Fruit fly (Drosophila melanogaster): ENCODE measurements around the gene CG7655.

CG7655 gene

DNA sequence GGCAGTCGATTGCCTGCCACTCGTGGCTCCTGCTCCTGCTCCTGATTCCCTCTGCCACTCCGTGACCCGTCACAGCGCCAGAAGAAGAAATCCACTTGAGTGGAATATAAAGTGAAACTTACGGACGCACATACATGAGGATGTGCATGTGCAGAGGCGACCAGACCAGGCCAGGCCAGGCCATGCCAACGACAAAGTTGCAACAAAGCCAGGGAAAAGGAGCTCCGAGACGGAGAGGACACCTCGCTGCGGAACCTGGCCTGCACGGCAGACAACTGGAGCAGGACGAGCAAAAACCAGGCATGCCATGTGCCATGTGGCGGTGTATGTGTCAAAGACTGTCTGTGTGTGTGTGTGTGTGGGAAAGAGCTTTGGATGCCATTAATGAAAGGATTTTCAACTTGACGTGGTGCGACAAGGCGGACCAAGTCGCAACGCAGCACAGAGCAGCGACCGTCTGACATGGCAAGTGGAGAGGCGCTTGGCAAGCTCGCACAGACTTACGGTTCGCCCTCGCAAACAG lies 27.2 kb downstream of the CG7655 start:
- TF ChIP-seq Myc (optimal IDR thresholded peaks at IDR 0.05) = no peak

DNA sequence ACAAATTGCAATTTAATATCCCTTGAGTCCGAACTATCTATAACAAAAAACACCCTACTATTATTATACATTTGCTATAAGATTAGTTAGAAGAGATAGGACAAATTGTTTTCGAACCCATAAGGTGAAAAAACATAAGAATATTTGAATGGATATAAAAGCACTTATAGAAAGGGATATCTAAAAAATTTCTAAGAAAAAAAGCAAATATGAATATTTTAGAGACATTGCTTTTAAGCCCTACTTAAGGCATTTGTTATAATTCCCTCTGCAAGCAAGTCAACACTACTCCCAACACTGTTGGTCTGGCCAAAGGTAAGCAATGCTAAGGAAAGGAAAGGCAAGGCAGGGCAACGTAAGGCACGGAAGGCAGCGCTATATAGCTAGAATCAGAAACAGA lies 27.9 kb downstream of the CG7655 start:
- no peak for TF ChIP-seq insv (optimal IDR thresholded peaks at IDR 0.05)

DNA sequence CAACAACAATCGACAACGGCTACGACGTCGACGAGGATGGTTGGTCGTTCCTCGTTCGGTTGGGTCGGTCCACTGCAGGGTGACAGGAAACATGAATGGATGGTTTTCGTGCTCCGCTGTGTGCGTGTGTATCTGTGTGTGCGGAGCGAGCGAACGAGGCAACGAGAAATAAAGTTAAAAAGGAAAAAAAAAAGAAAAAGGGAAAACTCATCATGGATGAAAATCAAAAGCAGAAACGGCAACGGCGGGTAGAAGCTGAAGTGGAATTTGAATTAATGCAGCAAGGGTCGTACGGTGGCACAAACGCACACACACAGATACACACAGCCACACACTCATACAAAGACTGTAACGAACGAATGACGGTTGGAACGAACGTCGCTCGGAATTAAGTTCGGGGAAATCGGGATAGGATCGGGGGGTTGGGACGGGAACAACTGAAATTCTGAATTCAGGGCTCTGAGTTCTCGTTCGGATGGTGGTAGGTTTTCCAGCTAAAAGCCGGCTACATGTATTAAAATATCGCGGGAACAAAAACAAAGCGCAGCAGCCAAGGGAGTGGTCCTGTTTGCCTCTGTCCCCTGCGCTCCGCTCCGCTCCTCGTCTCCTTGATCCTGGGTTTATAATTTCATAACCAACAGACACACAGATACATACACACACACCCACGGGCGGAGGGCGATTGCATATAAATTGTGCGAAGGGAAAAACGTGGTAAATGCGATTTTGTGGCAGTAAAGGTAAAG lies 28.6 kb downstream of the CG7655 start:
- no peak for TF ChIP-seq insv (optimal IDR thresholded peaks at IDR 0.05)
- TF ChIP-seq Myc (optimal IDR thresholded peaks at IDR 0.05) = no peak
- TF ChIP-seq Sin3A (optimal IDR thresholded peaks at IDR 0.05) = no peak
- no peak for TF ChIP-seq ttk (optimal IDR thresholded peaks at IDR 0.05)
- TF ChIP-seq h (optimal IDR thresholded peaks at IDR 0.05) = no peak
- no peak for TF ChIP-seq psq (optimal IDR thresholded peaks at IDR 0.05)

DNA sequence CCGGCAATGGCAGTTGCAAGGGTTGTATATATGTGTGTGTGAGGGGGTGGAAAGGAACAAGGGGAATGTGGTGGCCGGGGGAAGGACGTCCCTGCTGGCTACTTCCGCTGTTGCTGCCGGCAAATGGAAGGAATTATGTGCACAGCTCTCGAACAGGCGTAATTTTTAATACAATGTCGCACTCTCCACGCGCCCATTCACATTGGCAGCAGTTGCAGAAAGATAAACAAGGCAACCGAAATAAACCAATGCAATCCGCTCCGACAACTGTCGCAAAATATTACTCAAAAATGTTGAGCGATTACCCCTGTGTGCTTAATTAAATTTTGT lies 29.1 kb downstream of the CG7655 start:
- TF ChIP-seq psq (optimal IDR thresholded peaks at IDR 0.05) (no peak), insv (optimal IDR thresholded peaks at IDR 0.05) (no peak), h (optimal IDR thresholded peaks at IDR 0.05) (no peak), ttk (optimal IDR thresholded peaks at IDR 0.05) (no peak), Sin3A (optimal IDR thresholded peaks at IDR 0.05) (no peak), Myc (optimal IDR thresholded peaks at IDR 0.05) (no peak)

DNA sequence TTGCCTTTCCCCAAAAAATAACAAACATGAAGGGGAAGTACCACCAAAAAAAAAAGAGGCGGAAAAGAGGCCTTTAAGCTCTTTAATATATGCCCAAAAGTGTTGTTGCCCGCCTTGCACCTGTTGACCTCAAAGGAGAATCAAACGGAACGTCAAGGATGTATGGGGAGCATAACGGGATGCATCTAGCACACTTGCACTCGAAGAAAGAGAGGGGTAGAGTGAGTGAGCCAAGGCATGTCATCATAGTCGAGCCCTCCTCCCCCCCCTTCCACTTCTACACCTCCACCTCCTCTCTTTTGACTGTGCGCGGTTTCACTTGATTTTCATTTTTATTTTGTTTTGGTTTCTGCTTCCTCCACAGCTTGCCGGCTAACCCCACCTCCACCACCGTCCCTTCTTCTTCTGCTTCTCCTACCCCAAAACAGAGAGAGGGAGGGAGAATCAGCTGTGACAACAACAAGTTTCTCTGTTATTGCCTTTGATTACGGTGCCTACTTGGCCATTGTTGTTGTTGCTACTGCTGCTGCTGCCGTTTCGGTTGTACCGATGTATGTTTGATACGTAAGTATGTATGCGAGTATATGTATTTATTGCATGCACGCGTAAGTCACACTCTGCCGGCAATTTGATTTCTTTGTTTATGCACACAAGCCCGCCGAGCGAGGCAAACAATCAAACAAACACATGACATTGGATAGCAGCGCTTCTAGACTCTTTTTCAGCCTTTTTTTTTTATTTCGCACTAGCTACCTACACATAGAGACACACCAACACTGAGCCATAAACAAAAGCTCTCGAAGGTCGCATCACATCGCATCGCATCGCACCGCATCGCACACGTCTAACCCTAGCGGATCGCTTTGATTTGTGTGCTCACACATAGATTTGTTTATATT lies 30.4 kb downstream of the CG7655 start:
- no peak for TF ChIP-seq Myc (optimal IDR thresholded peaks at IDR 0.05)
- TF ChIP-seq insv (optimal IDR thresholded peaks at IDR 0.05) = no peak
- no peak for TF ChIP-seq h (optimal IDR thresholded peaks at IDR 0.05)
- TF ChIP-seq ttk (optimal IDR thresholded peaks at IDR 0.05) = no peak
- no peak for TF ChIP-seq psq (optimal IDR thresholded peaks at IDR 0.05)
- TF ChIP-seq Sin3A (optimal IDR thresholded peaks at IDR 0.05) = no peak

DNA sequence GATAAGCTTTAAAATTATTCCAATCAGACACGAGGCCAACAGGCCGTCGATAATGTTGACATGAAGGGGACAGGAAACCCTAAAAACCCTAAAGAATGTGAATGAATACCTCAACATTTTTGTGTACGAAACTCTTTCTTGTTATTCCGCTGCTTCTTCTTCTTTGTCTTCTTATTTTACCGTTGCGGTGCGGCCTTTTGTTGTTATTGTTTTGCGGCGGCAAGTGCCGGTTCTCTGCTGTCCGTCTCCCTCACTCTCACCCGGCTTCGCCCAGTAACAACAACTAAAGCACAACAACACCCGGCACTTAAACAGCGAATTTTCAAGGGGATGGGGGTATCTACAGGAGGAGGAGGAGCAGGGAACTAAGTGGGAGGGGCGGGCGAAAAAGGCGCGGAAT lies 31.9 kb downstream of the CG7655 start:
- TF ChIP-seq Myc (optimal IDR thresholded peaks at IDR 0.05) = no peak
- TF ChIP-seq psq (optimal IDR thresholded peaks at IDR 0.05) = no peak
- no peak for TF ChIP-seq h (optimal IDR thresholded peaks at IDR 0.05)
- no peak for TF ChIP-seq insv (optimal IDR thresholded peaks at IDR 0.05)
- TF ChIP-seq ttk (optimal IDR thresholded peaks at IDR 0.05) = no peak
- no peak for TF ChIP-seq Sin3A (optimal IDR thresholded peaks at IDR 0.05)

DNA sequence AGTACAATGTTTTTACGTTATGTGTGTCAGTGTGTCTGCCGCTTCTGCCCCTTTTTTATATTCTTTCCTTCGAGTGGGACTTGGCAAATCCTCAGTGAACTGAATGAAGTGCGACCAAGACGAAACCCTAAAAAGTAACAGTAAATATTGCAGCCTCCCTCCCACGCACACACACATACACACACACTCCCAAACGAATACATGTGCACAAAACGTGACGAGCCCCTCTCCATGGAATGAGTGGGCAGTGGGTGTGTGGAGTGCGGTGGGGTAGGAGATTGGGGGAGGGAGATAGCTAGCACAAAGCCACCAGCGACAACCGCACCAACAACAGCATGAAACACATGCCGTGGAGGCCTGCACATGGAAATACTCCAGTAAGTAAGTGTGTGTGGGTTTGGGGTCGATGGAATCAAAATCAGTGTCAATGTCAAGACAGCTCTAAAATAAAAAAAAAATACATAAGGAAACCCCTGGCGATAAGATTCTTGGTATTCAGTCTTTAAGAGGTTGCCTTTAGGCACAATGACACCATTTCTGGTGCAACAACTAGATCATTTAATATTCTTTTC lies 32.4 kb downstream of the CG7655 start:
- no peak for TF ChIP-seq h (optimal IDR thresholded peaks at IDR 0.05)
- TF ChIP-seq psq (optimal IDR thresholded peaks at IDR 0.05) = no peak
- TF ChIP-seq Sin3A (optimal IDR thresholded peaks at IDR 0.05) = no peak
- no peak for TF ChIP-seq insv (optimal IDR thresholded peaks at IDR 0.05)
- TF ChIP-seq Myc (optimal IDR thresholded peaks at IDR 0.05) = no peak
- no peak for TF ChIP-seq ttk (optimal IDR thresholded peaks at IDR 0.05)

DNA sequence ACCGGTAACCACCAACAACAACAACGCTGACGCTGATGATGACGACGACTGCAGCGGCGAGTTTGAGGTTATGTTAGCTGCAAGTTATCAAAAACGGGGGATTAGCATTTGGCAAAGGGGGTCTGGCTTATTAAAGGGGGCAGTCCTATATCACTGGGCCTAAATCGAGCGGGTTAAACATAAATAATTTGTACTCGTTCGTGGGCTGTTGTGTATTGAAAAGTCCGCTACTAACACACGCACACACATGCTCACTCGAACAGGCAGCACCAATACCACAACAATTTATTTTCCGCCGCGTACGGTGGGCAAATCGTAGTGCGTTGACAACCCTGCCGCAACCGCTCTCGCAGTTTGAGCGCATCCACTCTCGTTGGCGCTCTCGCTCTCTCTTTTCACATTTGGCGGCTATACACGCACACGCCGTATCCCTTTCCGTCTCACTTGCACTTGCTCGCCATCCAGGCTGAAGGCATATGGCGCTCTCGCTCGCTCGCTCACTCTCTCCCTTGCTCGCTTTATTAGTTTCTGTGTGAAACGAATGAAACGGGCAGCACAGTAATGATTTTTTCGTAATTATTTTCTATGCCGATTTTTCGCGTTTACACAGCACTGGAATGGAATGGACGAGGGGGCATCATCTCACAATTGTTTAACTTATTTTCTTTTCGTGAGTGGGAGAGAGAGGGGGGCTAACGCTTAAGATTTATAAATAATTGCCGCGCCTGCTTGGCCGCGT lies 34.6 kb downstream of the CG7655 start:
- TF ChIP-seq Sin3A (optimal IDR thresholded peaks at IDR 0.05) (no peak), Myc (optimal IDR thresholded peaks at IDR 0.05) (no peak), h (optimal IDR thresholded peaks at IDR 0.05) (no peak), ttk (optimal IDR thresholded peaks at IDR 0.05) (no peak), insv (optimal IDR thresholded peaks at IDR 0.05) (no peak), psq (optimal IDR thresholded peaks at IDR 0.05) (no peak)

DNA sequence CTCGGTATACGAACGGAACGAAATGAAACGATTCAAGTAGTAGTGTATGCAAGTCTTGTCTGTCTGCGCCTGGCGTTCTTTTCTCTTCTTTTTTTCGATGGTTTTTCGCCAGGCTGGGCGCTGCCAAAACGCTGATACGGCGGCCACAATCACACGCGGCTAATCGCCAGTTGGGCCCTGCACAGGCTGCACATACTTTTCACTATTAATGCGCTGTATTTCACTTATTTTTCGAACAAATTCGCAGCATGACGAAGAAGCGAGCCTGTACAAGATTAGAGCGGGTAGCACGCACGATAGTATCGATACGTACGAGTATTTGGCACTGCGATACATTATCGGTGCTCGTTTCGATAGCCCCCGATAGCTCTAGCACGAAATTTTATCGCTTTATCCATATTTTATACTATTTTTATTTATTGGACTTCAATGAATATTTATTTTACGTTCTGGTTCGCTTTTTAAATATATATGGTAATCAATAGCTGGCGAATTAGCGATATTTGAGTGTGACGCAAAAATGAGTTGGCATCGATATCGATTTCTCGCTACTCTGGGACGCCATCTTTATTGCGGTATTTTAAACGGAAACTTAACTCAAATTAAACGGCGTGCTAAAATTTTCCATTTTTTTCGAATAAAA lies 35.7 kb downstream of the CG7655 start, which contains the start of gene osa:
Gene osa, minus strand, starts transcription at position 300 of the 643 bp plus-strand sequence.
- TF ChIP-seq Sin3A (optimal IDR thresholded peaks at IDR 0.05) (no peak), ttk (optimal IDR thresholded peaks at IDR 0.05) (no peak), Myc (optimal IDR thresholded peaks at IDR 0.05) (no peak), psq (optimal IDR thresholded peaks at IDR 0.05) (no peak), h (optimal IDR thresholded peaks at IDR 0.05) (no peak), insv (optimal IDR thresholded peaks at IDR 0.05) (no peak)

DNA sequence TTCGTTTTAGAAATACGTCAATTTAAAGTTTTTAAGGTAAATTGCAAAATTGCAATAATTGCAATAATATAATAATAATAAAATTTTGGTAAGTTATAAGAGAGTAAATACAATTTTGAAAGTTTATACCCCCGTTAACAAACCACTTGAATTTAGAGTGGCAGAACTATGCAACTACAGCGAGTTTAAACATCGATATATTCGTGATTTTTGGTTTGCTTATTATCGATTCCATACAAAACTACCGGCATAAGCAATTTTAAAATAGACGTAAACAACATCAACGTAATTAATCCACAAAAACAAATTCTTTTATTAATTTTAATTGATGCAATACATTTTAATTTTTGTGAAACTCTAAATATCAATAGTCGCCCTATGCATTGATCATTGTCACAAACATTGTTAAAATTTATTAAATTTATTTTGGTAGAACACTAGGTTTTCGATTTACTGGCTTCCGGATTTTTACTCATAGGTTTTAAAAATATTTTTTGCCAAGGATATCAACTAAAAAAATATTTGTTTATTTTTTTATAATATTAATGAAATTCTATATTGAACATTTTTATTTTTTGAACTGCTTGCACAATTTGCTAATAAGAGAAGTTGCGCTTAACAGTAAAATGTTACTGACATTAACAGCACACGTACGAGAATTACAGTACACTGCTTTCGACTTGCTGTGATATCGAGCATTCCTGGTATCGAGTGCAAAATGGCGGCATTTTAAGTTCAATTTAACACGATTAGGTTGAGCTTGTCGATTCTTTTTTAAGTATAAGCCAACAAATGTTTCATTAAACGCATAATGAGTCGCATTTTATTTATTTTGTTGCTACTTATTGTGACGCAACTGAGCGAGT lies 36.5 kb downstream of the CG7655 start, which contains the start of gene Pxt:
Gene Pxt, plus strand, starts transcription at position 695 of the 866 bp plus-strand sequence.
- TF ChIP-seq Myc (optimal IDR thresholded peaks at IDR 0.05) (no peak), h (optimal IDR thresholded peaks at IDR 0.05) (no peak), ttk (optimal IDR thresholded peaks at IDR 0.05) (no peak), psq (optimal IDR thresholded peaks at IDR 0.05) (no peak), insv (optimal IDR thresholded peaks at IDR 0.05) (no peak), Sin3A (optimal IDR thresholded peaks at IDR 0.05) (no peak)
